ENCODE assay signal across 3 worm cellular contexts in genomic region chrIII:5940525-5940974, ce11.
TF ChIP-seq lines count a peak whose summit lies in the region.

No protein-coding gene starts in this region.

TF ChIP-seq in whole organism, L2 larva, 48 proteins besides CTCF, POLR2A, EP300 and RAD21 (continued from another document):
- peak; percentile 98 for TF ChIP-seq ama-1 (optimal IDR thresholded peaks at IDR 0.05; lab: Kevin White, UChicago)
- TF ChIP-seq skn-1 (tag; optimal IDR thresholded peaks at IDR 0.05; lab: Kevin White, UChicago): peak; percentile 56
- TF ChIP-seq ztf-1 (GFP tag; conservative IDR thresholded peaks at IDR 0.05; lab: Robert Waterston, UW): 0 out of 2 replicates have a peak, but pooled peaks have one; percentile 65
- TF ChIP-seq R02D3.7 (tag; optimal IDR thresholded peaks at IDR 0.05; lab: Kevin White, UChicago): no peak
- no peak for TF ChIP-seq aly-2 (tag; optimal IDR thresholded peaks at IDR 0.05; lab: Kevin White, UChicago)
- TF ChIP-seq lin-13 (GFP tag; optimal IDR thresholded peaks at IDR 0.05; lab: Kevin White, UChicago): peak; percentile 60
- TF ChIP-seq nhr-21 (tag; optimal IDR thresholded peaks at IDR 0.05; lab: Kevin White, UChicago): peak; percentile 66
- peak; percentile 14 for TF ChIP-seq mab-5 (tag; optimal IDR thresholded peaks at IDR 0.05; lab: Kevin White, UChicago)
- no peak for TF ChIP-seq nhr-77 (tag; optimal IDR thresholded peaks at IDR 0.05; lab: Kevin White, UChicago)
- TF ChIP-seq ztf-11 (tag; optimal IDR thresholded peaks at IDR 0.05; lab: Kevin White, UChicago): no peak
- no peak for TF ChIP-seq elt-1 (tag; optimal IDR thresholded peaks at IDR 0.05; lab: Kevin White, UChicago)
- TF ChIP-seq lin-39 (tag; optimal IDR thresholded peaks at IDR 0.05; lab: Kevin White, UChicago): no peak
- peak; percentile 67 for TF ChIP-seq sma-9 (GFP tag; optimal IDR thresholded peaks at IDR 0.05; lab: Kevin White, UChicago)
- TF ChIP-seq sma-9 (tag; optimal IDR thresholded peaks at IDR 0.05; lab: Kevin White, UChicago): no peak
- no peak for TF ChIP-seq unc-62 (GFP tag; optimal IDR thresholded peaks at IDR 0.05; lab: Kevin White, UChicago)
- peak; percentile 25 to 70 for TF ChIP-seq lsy-2 (tag; optimal IDR thresholded peaks at IDR 0.05; lab: Kevin White, UChicago)
- TF ChIP-seq nhr-237 (tag; optimal IDR thresholded peaks at IDR 0.05; lab: Kevin White, UChicago): no peak
- TF ChIP-seq Y55F3AM.14 (GFP tag; optimal IDR thresholded peaks at IDR 0.05; lab: Kevin White, UChicago): no peak
- TF ChIP-seq crh-2 (tag; optimal IDR thresholded peaks at IDR 0.05; lab: Kevin White, UChicago): peak; percentile 63
- TF ChIP-seq gmeb-1 (tag; optimal IDR thresholded peaks at IDR 0.05; lab: Kevin White, UChicago): peak; percentile 35
- TF ChIP-seq F13H6.1 (tag; optimal IDR thresholded peaks at IDR 0.05; lab: Kevin White, UChicago): peak; percentile 40
- no peak for TF ChIP-seq alr-1 (tag; optimal IDR thresholded peaks at IDR 0.05; lab: Kevin White, UChicago)
- TF ChIP-seq ztf-4 (tag; optimal IDR thresholded peaks at IDR 0.05; lab: Kevin White, UChicago): peak; percentile 75
- no peak for TF ChIP-seq unc-39 (tag; optimal IDR thresholded peaks at IDR 0.05; lab: Kevin White, UChicago)
- no peak for TF ChIP-seq nhr-12 (tag; optimal IDR thresholded peaks at IDR 0.05; lab: Kevin White, UChicago)

TF ChIP-seq in whole organism, L4 larva, 104 proteins besides CTCF, POLR2A, EP300 and RAD21 (continued from another document and continues in another):
- TF ChIP-seq lir-3 (tag; optimal IDR thresholded peaks at IDR 0.05; lab: Kevin White, UChicago) (no peak), egl-27 (tag; optimal IDR thresholded peaks at IDR 0.05; lab: Kevin White, UChicago) (no peak), nhr-41 (GFP tag; IDR thresholded peaks at IDR 0.05; lab: Robert Waterston, UW) (no peak), dmd-9 (GFP tag; IDR thresholded peaks at IDR 0.05; lab: Robert Waterston, UW) (no peak), F26F4.8 (GFP tag; conservative IDR thresholded peaks at IDR 0.05; lab: Robert Waterston, UW) (no peak), ama-1 (optimal IDR thresholded peaks at IDR 0.05; lab: Kevin White, UChicago) (peak; percentile 97), nhr-76 (tag; optimal IDR thresholded peaks at IDR 0.05; lab: Kevin White, UChicago) (no peak), nhr-237 (tag; optimal IDR thresholded peaks at IDR 0.05; lab: Kevin White, UChicago) (no peak), lin-15B (tag; optimal IDR thresholded peaks at IDR 0.05; lab: Kevin White, UChicago) (no peak), zip-2 (tag; optimal IDR thresholded peaks at IDR 0.05; lab: Kevin White, UChicago) (peak; percentile 79), lim-7 (GFP tag; IDR thresholded peaks at IDR 0.05; lab: Robert Waterston, UW) (peak; percentile 51; the same call in 1 of the 2 replicates), set-16 (GFP tag; IDR thresholded peaks at IDR 0.05; lab: Robert Waterston, UW) (peak; percentile 5; the same call in 1 of the 2 replicates), mxl-3 (GFP tag; optimal IDR thresholded peaks at IDR 0.05; lab: Kevin White, UChicago) (peak; percentile 90), aly-2 (tag; optimal IDR thresholded peaks at IDR 0.05; lab: Kevin White, UChicago) (no peak), ces-1 (GFP tag; optimal IDR thresholded peaks at IDR 0.05; lab: Kevin White, UChicago) (no peak), nhr-11 (tag; optimal IDR thresholded peaks at IDR 0.05; lab: Kevin White, UChicago) (peak; percentile 66), ztf-7 (tag; optimal IDR thresholded peaks at IDR 0.05; lab: Kevin White, UChicago) (no peak), tag-97 (GFP tag; IDR thresholded peaks at IDR 0.05; lab: Robert Waterston, UW) (no peak), hlh-30 (tag; optimal IDR thresholded peaks at IDR 0.05; lab: Kevin White, UChicago; ENCODE audit: insufficient read depth) (peak; percentile 98), Y105C5A.15 (GFP tag; IDR thresholded peaks at IDR 0.05; lab: Robert Waterston, UW) (no peak), ceh-32 (tag; optimal IDR thresholded peaks at IDR 0.05; lab: Kevin White, UChicago; ENCODE audit: poor library complexity) (no peak), pqm-1 (tag; optimal IDR thresholded peaks at IDR 0.05; lab: Kevin White, UChicago) (peak; percentile 42), nhr-77 (tag; optimal IDR thresholded peaks at IDR 0.05; lab: Kevin White, UChicago) (peak; percentile 21), php-3 (GFP tag; IDR thresholded peaks at IDR 0.05; lab: Robert Waterston, UW) (peak; percentile 57; the same call in 1 of the 2 replicates), egl-43 (GFP tag; IDR thresholded peaks at IDR 0.05; lab: Robert Waterston, UW) (peak; percentile 75), ztf-11 (tag; optimal IDR thresholded peaks at IDR 0.05; lab: Kevin White, UChicago) (no peak), mxl-2 (GFP tag; conservative IDR thresholded peaks at IDR 0.05; lab: Robert Waterston, UW) (0 out of 2 replicates have a peak, but pooled peaks have one; percentile 28), ceh-62 (tag; optimal IDR thresholded peaks at IDR 0.05; lab: Kevin White, UChicago) (no peak), gei-8 (GFP tag; optimal IDR thresholded peaks at IDR 0.05; lab: Kevin White, UChicago) (no peak), mes-2 (tag; optimal IDR thresholded peaks at IDR 0.05; lab: Kevin White, UChicago; ENCODE audit: poor library complexity, severe bottlenecking) (peak; percentile 60), unc-130 (GFP tag; optimal IDR thresholded peaks at IDR 0.05; lab: Kevin White, UChicago) (no peak), Y48G9A.11 (GFP tag; IDR thresholded peaks at IDR 0.05; lab: Robert Waterston, UW) (no peak), attf-4 (tag; optimal IDR thresholded peaks at IDR 0.05; lab: Kevin White, UChicago) (no peak), snpc-4 (tag; optimal IDR thresholded peaks at IDR 0.05; lab: Kevin White, UChicago) (no peak), lsy-2 (tag; optimal IDR thresholded peaks at IDR 0.05; lab: Kevin White, UChicago) (peak; percentile 50 to 60), nhr-102 (tag; optimal IDR thresholded peaks at IDR 0.05; lab: Kevin White, UChicago) (no peak), dve-1 (tag; optimal IDR thresholded peaks at IDR 0.05; lab: Kevin White, UChicago; ENCODE audit: insufficient read depth) (peak; percentile 85), daf-12 (tag; optimal IDR thresholded peaks at IDR 0.05; lab: Kevin White, UChicago) (no peak), vab-7 (GFP tag; IDR thresholded peaks at IDR 0.05; lab: Robert Waterston, UW) (no peak; the same call in 1 of the 2 replicates), lin-38 (GFP tag; IDR thresholded peaks at IDR 0.05; lab: Robert Waterston, UW) (peak; percentile 53), lin-13 (GFP tag; optimal IDR thresholded peaks at IDR 0.05; lab: Kevin White, UChicago) (peak; percentile 45), dmd-8 (GFP tag; IDR thresholded peaks at IDR 0.05; lab: Robert Waterston, UW) (peak; percentile 30; the same call in 1 of the 2 replicates), nhr-6 (tag; optimal IDR thresholded peaks at IDR 0.05; lab: Kevin White, UChicago) (no peak), R02D3.7 (tag; optimal IDR thresholded peaks at IDR 0.05; lab: Kevin White, UChicago) (no peak), unc-39 (tag; optimal IDR thresholded peaks at IDR 0.05; lab: Kevin White, UChicago) (no peak), duxl-1 (tag; optimal IDR thresholded peaks at IDR 0.05; lab: Kevin White, UChicago; ENCODE audit: poor library complexity) (peak; percentile 67), mep-1 (tag; optimal IDR thresholded peaks at IDR 0.05; lab: Kevin White, UChicago) (peak; percentile 87), zfp-3 (GFP tag; conservative IDR thresholded peaks at IDR 0.05; lab: Robert Waterston, UW) (no peak), aha-1 (tag; lab: Kevin White, UChicago) (peak; percentile 99), zip-11 (GFP tag; IDR thresholded peaks at IDR 0.05; lab: Robert Waterston, UW) (no peak), hmg-1.1 (GFP tag; IDR thresholded peaks at IDR 0.05; lab: Robert Waterston, UW) (peak; percentile 72), arid-1 (GFP tag; conservative IDR thresholded peaks at IDR 0.05; lab: Robert Waterston, UW) (peak; percentile 50; the same call in 1 of the 2 replicates), unc-62 (GFP tag; optimal IDR thresholded peaks at IDR 0.05 in 1 of 2; lab: Kevin White, UChicago) (peak in 1 of 2 experiments; percentile 99), unc-62 (tag; optimal IDR thresholded peaks at IDR 0.05; lab: Kevin White, UChicago) (peak; percentile 18)

TF ChIP-seq in whole organism, late embryonic, 69 proteins besides CTCF, POLR2A, EP300 and RAD21 (continued from another document):
- TF ChIP-seq nfya-1 (tag; optimal IDR thresholded peaks at IDR 0.05; lab: Kevin White, UChicago): peak; percentile 61
- TF ChIP-seq elt-4 (tag; optimal IDR thresholded peaks at IDR 0.05; lab: Kevin White, UChicago): no peak
- TF ChIP-seq ama-1 (optimal IDR thresholded peaks at IDR 0.05; lab: Kevin White, UChicago): peak; percentile 84
- no peak for TF ChIP-seq hlh-13 (GFP tag; optimal IDR thresholded peaks at IDR 0.05; lab: Kevin White, UChicago)
- no peak for TF ChIP-seq ceh-9 (tag; optimal IDR thresholded peaks at IDR 0.05; lab: Kevin White, UChicago)
- TF ChIP-seq ztf-16 (tag; optimal IDR thresholded peaks at IDR 0.05; lab: Kevin White, UChicago): no peak
- no peak for TF ChIP-seq C38D4.7 (GFP tag; optimal IDR thresholded peaks at IDR 0.05; lab: Kevin White, UChicago)
- TF ChIP-seq lim-6 (tag; optimal IDR thresholded peaks at IDR 0.05; lab: Kevin White, UChicago): no peak
- no peak for TF ChIP-seq rnt-1 (tag; optimal IDR thresholded peaks at IDR 0.05; lab: Kevin White, UChicago)
- TF ChIP-seq pha-4 (tag; optimal IDR thresholded peaks at IDR 0.05; lab: Kevin White, UChicago): no peak
- TF ChIP-seq ceh-34 (tag; optimal IDR thresholded peaks at IDR 0.05; lab: Kevin White, UChicago): no peak
- TF ChIP-seq ceh-6 (GFP tag; optimal IDR thresholded peaks at IDR 0.05; lab: Kevin White, UChicago): no peak
- TF ChIP-seq pqm-1 (tag; optimal IDR thresholded peaks at IDR 0.05; lab: Kevin White, UChicago): no peak
- TF ChIP-seq odd-2 (tag; optimal IDR thresholded peaks at IDR 0.05; lab: Kevin White, UChicago): no peak
- no peak for TF ChIP-seq ceh-18 (tag; optimal IDR thresholded peaks at IDR 0.05; lab: Kevin White, UChicago)
- no peak for TF ChIP-seq fkh-10 (GFP tag; optimal IDR thresholded peaks at IDR 0.05; lab: Kevin White, UChicago)
- TF ChIP-seq che-1 (tag; optimal IDR thresholded peaks at IDR 0.05; lab: Kevin White, UChicago): no peak
- peak; percentile 35 for TF ChIP-seq unc-55 (GFP tag; optimal IDR thresholded peaks at IDR 0.05; lab: Kevin White, UChicago)
TF ChIP-seq in whole organism, late embryonic: peak in this region for 10.
